Fruit fly (Drosophila melanogaster): ENCODE measurements around the gene Jon99Cii.

DNA sequence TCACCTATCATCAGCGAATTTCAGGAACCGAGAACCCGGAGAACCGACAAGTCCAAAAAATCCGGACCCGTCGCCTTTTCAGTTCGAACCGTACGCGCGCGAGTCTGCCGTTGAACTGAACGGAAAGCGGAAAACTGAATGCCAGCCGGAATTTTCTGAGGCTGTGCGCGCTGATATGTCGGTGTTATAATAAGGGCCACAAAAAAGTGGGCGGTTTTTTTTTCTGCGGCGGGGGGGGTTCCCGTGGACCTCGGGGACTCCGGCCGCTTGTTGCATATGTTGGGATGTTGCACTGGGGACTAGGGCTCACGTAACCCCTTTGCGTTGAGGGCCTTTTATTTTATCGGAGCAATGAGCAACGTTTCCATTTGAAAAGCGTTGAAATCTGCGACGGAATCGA lies 44.9 kb upstream of the Jon99Cii start, which contains the start of gene TkR99D:
- TF ChIP-seq CTCF (optimal IDR thresholded peaks at IDR 0.05) (no peak), CG8478 (optimal IDR thresholded peaks at IDR 0.05) (no peak)

Data from S2 (cell line).